Fruit fly (Drosophila melanogaster) whole organism: ENCODE data around the gene CG14204.

Experiments
- CG8478 ChIP-seq: fragments of >200 bp; optimal IDR thresholded peaks from 2 replicates; lab custom pipeline; 2018; ENCODE audit warnings: inconsistent platforms
- Dll ChIP-seq: fragments of >200 bp; optimal IDR thresholded peaks from 2 replicates; lab custom pipeline; 2017
- EcR ChIP-seq, 2 experiments: fragments of >200 bp; optimal IDR thresholded peaks; 2 replicates each; lab custom pipeline; 2017; ENCODE audit warnings: missing biosample characterization in 2 of 2, missing genetic modification characterization in 2 of 2, missing genetic modification reagents in 2 of 2
- pan ChIP-seq: fragments of >200 bp; optimal IDR thresholded peaks from 2 replicates; lab custom pipeline; 2017
- psq ChIP-seq: fragments of >200 bp; optimal IDR thresholded peaks from 2 replicates; lab custom pipeline; 2017
- usp ChIP-seq: fragments of >200 bp; optimal IDR thresholded peaks from 2 replicates; lab custom pipeline; 2017; ENCODE audit warnings: missing biosample characterization, missing genetic modification characterization, mixed read lengths

CG14204 gene

DNA sequence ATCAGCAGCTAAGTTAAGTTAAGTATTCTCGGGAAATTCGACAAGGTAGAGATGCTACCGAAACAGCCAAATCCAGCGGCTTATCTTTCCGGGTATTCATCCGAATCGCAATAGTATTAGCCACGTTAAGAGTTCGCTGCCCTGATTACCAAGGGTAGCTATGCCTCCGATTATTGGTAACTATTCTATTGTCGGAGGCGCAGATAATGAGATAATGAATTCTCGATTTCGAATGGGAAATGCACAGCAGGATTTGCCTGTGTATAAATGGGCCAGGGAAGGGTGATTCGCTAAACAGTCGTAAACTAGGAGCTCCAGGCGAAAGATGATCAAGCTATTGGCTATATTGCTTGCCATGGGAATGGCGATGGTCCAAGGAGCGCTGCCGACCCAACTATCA, at the start of gene CG14204:
CG14204 (plus strand) TSS at position 301 of the 400 bp plus-strand sequence.
- TF ChIP-seq EcR (GFP tag; optimal IDR thresholded peaks at IDR 0.05; lab: Kevin White, UChicago) (no peak), psq (no peak), Dll (no peak), CG8478 (lab: Kevin White, UChicago) (no peak), usp (GFP tag; lab: Kevin White, UChicago) (no peak), pan (no peak)

- TF ChIP-seq EcR (GFP tag; optimal IDR thresholded peaks at IDR 0.05; lab: Kevin White, UChicago) (no peak), Dll (no peak), pan (no peak), CG8478 (lab: Kevin White, UChicago) (no peak), usp (GFP tag; lab: Kevin White, UChicago) (no peak), psq (no peak)
Measured at dm6 chrX:19535394-19535793, 48.0 kb upstream of the CG14204 start.

dm6 chrX:19545865-19546657, 37.4 kb upstream of the CG14204 start:
- peak; percentile 15 for TF ChIP-seq Dll
- no peak for TF ChIP-seq usp (GFP tag; lab: Kevin White, UChicago)
- TF ChIP-seq CG8478 (lab: Kevin White, UChicago): peak; percentile 51

DNA sequence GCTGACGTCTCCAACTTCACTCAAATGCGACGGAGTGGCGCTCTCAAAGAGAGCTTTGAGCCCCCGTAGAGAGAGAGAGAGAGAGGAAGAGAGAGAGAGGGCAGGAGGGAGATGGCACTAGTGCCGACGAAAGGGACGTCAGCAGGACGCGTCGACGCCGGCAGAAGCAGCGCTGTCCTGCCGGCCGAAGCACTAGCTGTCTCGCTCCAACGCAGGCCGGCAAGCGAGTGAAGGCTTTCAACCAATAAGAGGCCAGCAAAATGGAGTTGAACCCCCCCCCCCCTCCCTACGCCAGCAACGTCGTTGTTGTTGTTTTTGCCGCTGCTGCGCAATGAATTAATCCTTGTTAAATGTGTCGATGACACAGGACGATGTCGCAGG, 36.8 kb upstream of the CG14204 start:
- TF ChIP-seq CG8478 (lab: Kevin White, UChicago) (no peak), usp (GFP tag; lab: Kevin White, UChicago) (no peak), Dll (no peak), EcR (GFP tag; optimal IDR thresholded peaks at IDR 0.05; lab: Kevin White, UChicago) (no peak), pan (no peak), psq (no peak)

DNA sequence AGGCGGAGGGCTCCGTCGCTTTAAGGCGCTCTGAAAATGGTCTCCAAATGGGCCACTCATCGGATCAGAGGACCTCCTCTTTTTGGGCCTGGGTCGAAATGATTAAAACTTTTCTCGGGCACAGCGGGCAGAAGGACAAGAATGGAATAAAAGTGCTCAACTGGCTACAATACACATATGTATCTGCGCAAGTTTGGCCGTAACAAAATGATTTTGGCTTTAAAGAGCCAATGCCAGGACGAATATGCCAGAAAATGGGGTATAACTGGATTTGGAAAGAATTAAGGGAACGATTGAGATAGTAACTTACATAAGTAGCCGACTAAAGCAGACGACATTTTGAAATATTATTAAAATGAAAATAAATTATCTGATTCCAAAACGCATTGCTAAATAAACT, 36.0 kb upstream of the CG14204 start, which contains the start of gene CG32532:
CG32532 (minus strand) TSS at position 101 of the 400 bp plus-strand sequence.
- TF ChIP-seq pan (no peak), Dll (no peak), psq (no peak), usp (GFP tag; lab: Kevin White, UChicago) (no peak), EcR (GFP tag; optimal IDR thresholded peaks at IDR 0.05; lab: Kevin White, UChicago) (no peak), CG8478 (lab: Kevin White, UChicago) (no peak)

dm6 chrX:19548438-19548837, 35.0 kb upstream of the CG14204 start:
- TF ChIP-seq EcR (GFP tag; optimal IDR thresholded peaks at IDR 0.05; lab: Kevin White, UChicago): no peak
- no peak for TF ChIP-seq CG8478 (lab: Kevin White, UChicago)
- no peak for TF ChIP-seq pan
- no peak for TF ChIP-seq psq
- TF ChIP-seq Dll: no peak
- TF ChIP-seq usp (GFP tag; lab: Kevin White, UChicago): no peak

dm6 chrX:19549570-19549969, 33.8 kb upstream of the CG14204 start:
- TF ChIP-seq usp (GFP tag; lab: Kevin White, UChicago) (no peak), psq (no peak), Dll (no peak)

DNA sequence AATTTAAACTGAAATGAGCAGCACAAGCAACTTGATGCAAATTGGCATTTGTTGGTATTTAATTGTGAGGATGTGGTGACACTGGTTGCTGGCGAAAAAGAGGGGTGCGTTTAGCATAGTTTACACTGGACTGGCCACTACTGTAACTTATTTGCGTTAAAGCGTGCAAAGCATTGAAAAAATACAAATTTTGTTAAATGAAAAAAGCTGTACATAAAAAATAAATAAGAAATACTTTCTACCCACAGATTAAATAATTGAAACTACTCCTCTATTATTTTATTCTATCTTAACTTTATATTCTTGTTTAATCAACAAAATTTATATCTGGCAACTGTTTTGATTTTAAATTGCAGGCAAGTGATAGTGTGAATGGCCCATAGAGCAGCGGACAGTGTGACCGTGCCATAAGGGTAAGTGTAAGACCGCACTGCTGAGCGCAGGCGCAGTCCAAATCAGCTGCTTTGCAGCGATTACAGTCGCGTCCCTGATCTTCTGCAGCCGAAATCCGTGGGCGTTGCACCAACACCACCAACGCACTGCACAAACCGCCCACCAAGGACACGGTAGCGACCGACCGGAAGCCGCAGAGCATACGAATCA, 17.6 kb upstream of the CG14204 start, which contains the start of the genes Grip84 and car:
Grip84 (minus strand) TSS at position 51 of the 603 bp plus-strand sequence.
car (plus strand) TSS at position 306 of the 603 bp plus-strand sequence.
- no peak for TF ChIP-seq psq
- no peak for TF ChIP-seq CG8478 (lab: Kevin White, UChicago)
- TF ChIP-seq pan: no peak
- no peak for TF ChIP-seq Dll
- no peak for TF ChIP-seq usp (GFP tag; lab: Kevin White, UChicago)
- TF ChIP-seq EcR (GFP tag; optimal IDR thresholded peaks at IDR 0.05; lab: Kevin White, UChicago): no peak

- no peak for TF ChIP-seq usp (GFP tag; lab: Kevin White, UChicago)
- no peak for TF ChIP-seq CG8478 (lab: Kevin White, UChicago)
- no peak for TF ChIP-seq EcR (GFP tag; optimal IDR thresholded peaks at IDR 0.05; lab: Kevin White, UChicago)
- no peak for TF ChIP-seq psq
- TF ChIP-seq pan: no peak
- no peak for TF ChIP-seq Dll
Measured at dm6 chrX:19573687-19574086, 9.7 kb upstream of the CG14204 start.

DNA sequence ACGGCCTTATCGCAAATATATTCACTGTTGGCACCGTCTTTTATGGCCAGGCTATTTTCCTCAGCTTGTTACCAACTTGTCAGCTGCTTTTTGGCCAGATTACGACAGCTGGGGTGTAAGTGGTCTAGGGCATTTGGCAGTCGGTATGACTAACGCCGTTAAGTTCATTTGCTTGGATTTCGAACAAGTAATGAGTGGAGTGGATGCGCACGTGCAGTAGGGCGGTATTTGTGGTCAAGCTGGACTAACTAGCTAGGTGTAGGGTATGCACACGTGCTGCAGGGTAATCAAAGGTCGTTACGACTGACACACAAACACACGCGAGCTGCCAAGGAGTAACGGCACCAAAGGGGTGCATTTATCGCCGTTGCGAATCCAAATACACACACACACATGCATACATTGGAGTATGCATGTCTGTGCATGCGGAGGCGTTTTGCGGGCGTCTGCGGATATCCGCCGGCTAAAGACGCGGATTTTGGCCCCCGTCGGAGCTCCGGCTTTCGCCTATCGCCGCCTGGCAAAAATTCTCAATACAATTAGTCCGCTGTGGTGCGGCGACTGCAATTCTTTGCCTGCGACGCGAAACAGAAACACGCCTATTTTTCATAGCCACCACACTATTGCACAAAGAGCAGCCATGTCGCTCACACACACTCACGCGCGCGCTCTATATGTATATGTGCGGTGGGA, 5.3 kb upstream of the CG14204 start:
- TF ChIP-seq Dll: no peak
- no peak for TF ChIP-seq psq
- no peak for TF ChIP-seq pan
- no peak for TF ChIP-seq usp (GFP tag; lab: Kevin White, UChicago)
- TF ChIP-seq CG8478 (lab: Kevin White, UChicago): no peak
- no peak for TF ChIP-seq EcR (GFP tag; optimal IDR thresholded peaks at IDR 0.05; lab: Kevin White, UChicago)

DNA sequence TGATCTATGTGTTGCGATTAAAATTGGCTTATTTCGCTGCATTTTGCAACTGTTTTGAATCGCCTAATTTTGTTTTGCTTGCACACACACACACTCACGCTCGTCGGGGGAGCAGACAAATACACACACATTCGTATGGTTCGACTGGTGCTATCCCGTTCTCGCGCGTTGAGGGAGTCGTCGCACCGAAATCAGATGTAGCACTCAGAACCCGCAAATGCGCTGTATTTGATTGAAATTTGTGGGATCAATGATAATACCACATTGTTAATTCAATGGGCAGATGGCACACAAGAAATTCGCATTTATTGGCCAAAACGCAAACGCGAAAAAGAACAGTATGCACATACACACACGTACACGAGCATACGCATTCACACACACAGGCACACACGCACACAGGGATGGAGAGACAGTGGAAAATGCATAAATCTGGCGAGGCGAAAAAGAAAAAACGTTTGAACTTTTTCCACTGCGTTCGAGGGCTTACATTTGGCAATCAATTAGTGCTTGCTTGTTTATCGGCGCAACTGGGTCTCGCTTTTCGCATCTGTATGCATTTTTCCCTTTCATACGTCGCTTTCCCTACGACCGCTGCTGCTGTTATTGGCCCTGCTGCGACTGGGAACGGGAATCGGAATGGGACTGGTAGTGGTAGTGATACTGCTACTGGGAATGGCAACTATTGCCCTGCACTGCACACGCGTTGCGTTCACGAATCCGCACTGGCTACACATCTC, 4.3 kb upstream of the CG14204 start:
- peak; percentile 89 for TF ChIP-seq CG8478 (lab: Kevin White, UChicago)
- TF ChIP-seq EcR (GFP tag; optimal IDR thresholded peaks at IDR 0.05; lab: Kevin White, UChicago): no peak
